Fruit fly (Drosophila melanogaster): ENCODE measurements around the gene Apl.

Apl gene

dm6 chr3L:16635566-16636210 lies 40.7 kb downstream of the Apl start (continued):
- TF ChIP-seq CG6813 (GFP tag; optimal IDR thresholded peaks at IDR 0.05) (no peak), CG8388 (GFP tag; optimal IDR thresholded peaks at IDR 0.05) (peak; percentile 22), E2f1 (GFP tag; IDR thresholded peaks at IDR 0.05) (0 out of 2 replicates have a peak, but pooled peaks have one; percentile 22), Bgb (GFP tag; IDR thresholded peaks at IDR 0.05; ENCODE audit: partially characterized antibody) (no peak), Sin3A (optimal IDR thresholded peaks at IDR 0.05) (no peak), dan (GFP tag; IDR thresholded peaks at IDR 0.05) (no peak), CHES-1-like (GFP tag; optimal IDR thresholded peaks at IDR 0.05) (no peak), org-1 (GFP tag; optimal IDR thresholded peaks at IDR 0.05) (no peak), repo (GFP tag; optimal IDR thresholded peaks at IDR 0.05) (no peak), chn (GFP tag; optimal IDR thresholded peaks at IDR 0.05) (no peak), B-H1 (GFP tag; IDR thresholded peaks at IDR 0.05) (no peak), CG16815 (GFP tag; optimal IDR thresholded peaks at IDR 0.05) (peak; percentile 2), ato (GFP tag; IDR thresholded peaks at IDR 0.05; ENCODE audit: partially characterized antibody) (no peak), CG9817 (tag; optimal IDR thresholded peaks at IDR 0.05) (no peak), nmo (GFP tag; optimal IDR thresholded peaks at IDR 0.05) (peak; percentile 51), CG18476 (GFP tag; optimal IDR thresholded peaks at IDR 0.05) (no peak), H15 (GFP tag; IDR thresholded peaks at IDR 0.05) (no peak), kah (GFP tag; optimal IDR thresholded peaks at IDR 0.05) (no peak), Bteb2 (GFP tag; optimal IDR thresholded peaks at IDR 0.05) (no peak), hbn (GFP tag; IDR thresholded peaks at IDR 0.05; ENCODE audit: partially characterized antibody) (no peak), ranshi (GFP tag; IDR thresholded peaks at IDR 0.05) (no peak), bcd (GFP tag; optimal IDR thresholded peaks at IDR 0.05) (peak; percentile 12), pho (GFP tag; optimal IDR thresholded peaks at IDR 0.05) (no peak), CG42726 (GFP tag; IDR thresholded peaks at IDR 0.05; ENCODE audit: partially characterized antibody) (no peak), tin (GFP tag; optimal IDR thresholded peaks at IDR 0.05) (no peak), pnt (GFP tag; optimal IDR thresholded peaks at IDR 0.05) (no peak), CG33557 (GFP tag; optimal IDR thresholded peaks at IDR 0.05) (no peak), CG11247 (GFP tag; IDR thresholded peaks at IDR 0.05) (no peak), CG30020 (tag; optimal IDR thresholded peaks at IDR 0.05) (no peak), slp2 (GFP tag; optimal IDR thresholded peaks at IDR 0.05) (no peak), CG6654 (GFP tag; optimal IDR thresholded peaks at IDR 0.05) (no peak), Ssrp (tag; optimal IDR thresholded peaks at IDR 0.05) (peak; percentile 13), Dip2 (GFP tag; IDR thresholded peaks at IDR 0.05) (no peak), CG8359 (GFP tag; optimal IDR thresholded peaks at IDR 0.05; ENCODE audit: borderline replicate concordance) (no peak), CG10654 (GFP tag; optimal IDR thresholded peaks at IDR 0.05) (no peak), CG17361 (GFP tag; IDR thresholded peaks at IDR 0.05) (peak; percentile 59; the same call in 2 of the 3 replicates), jing (GFP tag; optimal IDR thresholded peaks at IDR 0.05) (no peak), aop (GFP tag; IDR thresholded peaks at IDR 0.05) (no peak), chinmo (GFP tag; IDR thresholded peaks at IDR 0.05; ENCODE audit: partially characterized antibody) (no peak), CG2199 (GFP tag; IDR thresholded peaks at IDR 0.05) (no peak), ara (GFP tag; IDR thresholded peaks at IDR 0.05) (no peak), CG7987 (GFP tag; optimal IDR thresholded peaks at IDR 0.05) (no peak), CG5953 (GFP tag; IDR thresholded peaks at IDR 0.05) (no peak), CG12659 (GFP tag; optimal IDR thresholded peaks at IDR 0.05) (peak; percentile 12), salm (tag; optimal IDR thresholded peaks at IDR 0.05) (no peak), Hmr (GFP tag; optimal IDR thresholded peaks at IDR 0.05) (no peak), CG11696 (GFP tag; IDR thresholded peaks at IDR 0.05) (no peak), bbx (GFP tag; IDR thresholded peaks at IDR 0.05; ENCODE audit: partially characterized antibody) (no peak), CG12299 (tag; optimal IDR thresholded peaks at IDR 0.05) (no peak), pum (GFP tag; optimal IDR thresholded peaks at IDR 0.05) (no peak)

Measured in whole organism, embryonic.